Worm (Caenorhabditis elegans) whole organism, L1 larva: ENCODE results near the gene acs-7.

ENCODE experiments used
- C04F5.9 ChIP-seq: sonication (generic microtip); optimal IDR thresholded peaks from 2 replicates; lab custom pipeline; 2016; ENCODE audit warnings: missing genetic modification characterization, missing compliant biosample characterization
- Y116A8C.19 ChIP-seq: sonication (generic microtip); optimal IDR thresholded peaks from 2 replicates; lab custom pipeline; 2016; ENCODE audit warnings: missing compliant biosample characterization, missing genetic modification characterization, borderline replicate concordance
- alr-1 ChIP-seq: fragments of 200-800 bp; sonication (Bioruptor generic); optimal IDR thresholded peaks from 2 replicates; lab custom pipeline; 2018; ENCODE audit warnings: borderline replicate concordance, mild to moderate bottlenecking, missing genetic modification characterization, missing compliant biosample characterization
- aly-2 ChIP-seq: fragments of 150-350 bp; optimal IDR thresholded peaks from 2 replicates; lab custom pipeline; 2014; ENCODE audit warnings: missing biosample characterization, missing genetic modification characterization
- ceh-63 ChIP-seq: fragments of 200-800 bp; sonication (Bioruptor generic); optimal IDR thresholded peaks from 2 replicates; lab custom pipeline; 2018; ENCODE audit warnings: mild to moderate bottlenecking, missing genetic modification characterization, missing compliant biosample characterization
- ceh-8 ChIP-seq: fragments of 200-800 bp; sonication (Bioruptor generic); optimal IDR thresholded peaks from 2 replicates; lab custom pipeline; 2018; ENCODE audit warnings: mild to moderate bottlenecking, missing genetic modification characterization, moderate library complexity, missing compliant biosample characterization
- ceh-88 ChIP-seq: fragments of 200-800 bp; sonication (Bioruptor generic); IDR thresholded peaks from 2 replicates; pipeline ENCODE4 v1.3.6; 2022; ENCODE audit warnings: missing genetic modification characterization, missing compliant biosample characterization
- ceh-90 ChIP-seq: sonication (generic microtip); optimal IDR thresholded peaks from 2 replicates; lab custom pipeline; 2016; ENCODE audit warnings: missing genetic modification characterization, missing compliant biosample characterization
- ces-1 ChIP-seq: fragments of 150-350 bp; optimal IDR thresholded peaks from 2 replicates; lab custom pipeline; 2014; ENCODE audit warnings: missing biosample characterization, missing genetic modification reagents, missing genetic modification characterization
- dpl-1 ChIP-seq, 3 experiments: fragments of 150-350 bp in 2 of 3; sonication (generic microtip) in 1 of 3; optimal IDR thresholded peaks; 2 replicates each; lab custom pipeline; 2014 to 2017; ENCODE audit warnings: missing biosample characterization in 3 of 3, missing genetic modification characterization in 3 of 3, missing genetic modification reagents in 3 of 3
- efl-1 ChIP-seq, 4 experiments: fragments of 150-350 bp; optimal IDR thresholded peaks in 3 of 4; peaks in 1 of 4; 1 replicate in 1 of 4; 2 replicates in 3 of 4; lab custom pipeline; 2014; ENCODE audit warnings: missing biosample characterization in 2 of 4, missing genetic modification characterization in 2 of 4, missing genetic modification reagents in 2 of 4
- egl-27 ChIP-seq, 2 experiments: fragments of 150-350 bp in 1 of 2; sonication (generic microtip); optimal IDR thresholded peaks; 3 replicates each; lab custom pipeline; 2017 to 2018; ENCODE audit warnings: missing biosample characterization in 2 of 2, missing genetic modification characterization in 2 of 2, missing genetic modification reagents in 2 of 2
- elt-2 ChIP-seq: sonication (generic microtip); optimal IDR thresholded peaks from 2 replicates; lab custom pipeline; 2016; ENCODE audit warnings: missing genetic modification characterization, mild to moderate bottlenecking, inconsistent platforms, missing compliant biosample characterization, missing genetic modification reagents
- ets-5 ChIP-seq: fragments of 200-800 bp; sonication (Bioruptor generic); IDR thresholded peaks from 2 replicates; pipeline ENCODE4 v1.3.6; 2022; ENCODE audit warnings: missing genetic modification characterization, missing compliant biosample characterization
- fkh-10 ChIP-seq: sonication (generic microtip); optimal IDR thresholded peaks from 2 replicates; lab custom pipeline; 2017; ENCODE audit warnings: missing biosample characterization, missing genetic modification reagents, missing genetic modification characterization
- fkh-4 ChIP-seq: sonication (generic microtip); optimal IDR thresholded peaks from 2 replicates; lab custom pipeline; 2016; ENCODE audit warnings: missing compliant biosample characterization, missing genetic modification characterization, borderline replicate concordance
- fkh-8 ChIP-seq: sonication (generic microtip); optimal IDR thresholded peaks from 2 replicates; lab custom pipeline; 2016; ENCODE audit warnings: mild to moderate bottlenecking, missing genetic modification characterization, missing compliant biosample characterization
- fos-1 ChIP-seq: fragments of 150-350 bp; optimal IDR thresholded peaks from 2 replicates; lab custom pipeline; 2014; ENCODE audit warnings: missing biosample characterization, missing genetic modification characterization
- grh-1 ChIP-seq: fragments of 200-800 bp; sonication (Bioruptor generic); IDR thresholded peaks from 2 replicates; pipeline ENCODE4 v1.3.6; 2022; ENCODE audit warnings: missing genetic modification reagents, missing genetic modification characterization, missing compliant biosample characterization
- hlh-4 ChIP-seq: sonication (generic microtip); optimal IDR thresholded peaks from 2 replicates; lab custom pipeline; 2016; ENCODE audit warnings: mild to moderate bottlenecking, missing genetic modification characterization, missing compliant biosample characterization
- isw-1 ChIP-seq: fragments of 200-800 bp; sonication (Bioruptor generic); IDR thresholded peaks from 2 replicates; pipeline ENCODE4 v1.3.6; 2022; ENCODE audit warnings: missing genetic modification characterization, missing compliant biosample characterization
- lin-13 ChIP-seq: fragments of 150-350 bp; optimal IDR thresholded peaks from 2 replicates; lab custom pipeline; 2014; ENCODE audit warnings: missing biosample characterization, missing genetic modification reagents, missing genetic modification characterization
- lin-15B ChIP-seq: fragments of 150-350 bp; sonication (generic microtip); optimal IDR thresholded peaks from 3 replicates; lab custom pipeline; 2014; ENCODE audit warnings: missing biosample characterization, missing genetic modification characterization
- lin-35 ChIP-seq, 2 experiments: fragments of 150-350 bp; optimal IDR thresholded peaks; 2 replicates each; lab custom pipeline; 2014; ENCODE audit warnings: missing biosample characterization in 2 of 2, missing genetic modification characterization in 2 of 2, missing genetic modification reagents in 2 of 2
- lir-3 ChIP-seq: sonication (generic microtip); optimal IDR thresholded peaks from 2 replicates; lab custom pipeline; 2016; ENCODE audit warnings: mild to moderate bottlenecking, missing genetic modification characterization, moderate library complexity, missing compliant biosample characterization; ENCODE audit not compliant: poor library complexity
- lsy-2 ChIP-seq, 2 experiments: fragments of 150-350 bp; optimal IDR thresholded peaks; 2 replicates each; lab custom pipeline; 2014; ENCODE audit warnings: missing biosample characterization in 2 of 2, missing genetic modification characterization in 2 of 2
- mdl-1 ChIP-seq, 2 experiments: fragments of 150-350 bp; optimal IDR thresholded peaks; 2 replicates each; lab custom pipeline; 2014 to 2017; ENCODE audit warnings: missing biosample characterization in 2 of 2, missing genetic modification characterization in 2 of 2, inconsistent platforms in 1 of 2
- mef-2 ChIP-seq: fragments of 150-350 bp; optimal IDR thresholded peaks from 2 replicates; lab custom pipeline; 2014; ENCODE audit warnings: missing biosample characterization, missing genetic modification characterization
- mep-1 ChIP-seq: fragments of 150-350 bp; optimal IDR thresholded peaks from 2 replicates; lab custom pipeline; 2014; ENCODE audit warnings: missing biosample characterization, missing genetic modification characterization
- nhr-11 ChIP-seq: fragments of 150-350 bp; optimal IDR thresholded peaks from 2 replicates; lab custom pipeline; 2014; ENCODE audit warnings: missing biosample characterization, missing genetic modification characterization
- nhr-19 ChIP-seq: fragments of 200-800 bp; sonication (Bioruptor generic); conservative IDR thresholded peaks from 2 replicates; pipeline ENCODE4 v1.3.6; 2022; ENCODE audit warnings: missing genetic modification characterization, missing compliant biosample characterization
- nhr-20 ChIP-seq: sonication (generic microtip); optimal IDR thresholded peaks from 2 replicates; lab custom pipeline; 2016; ENCODE audit warnings: mild to moderate bottlenecking, missing genetic modification characterization, missing compliant biosample characterization
- nhr-47 ChIP-seq: sonication (generic microtip); optimal IDR thresholded peaks from 2 replicates; lab custom pipeline; 2016; ENCODE audit warnings: mild to moderate bottlenecking, missing genetic modification characterization, moderate library complexity, missing compliant biosample characterization
- nhr-71 ChIP-seq: sonication (generic microtip); optimal IDR thresholded peaks from 2 replicates; lab custom pipeline; 2016; ENCODE audit warnings: mild to moderate bottlenecking, missing genetic modification characterization, moderate library complexity, missing compliant biosample characterization
- nhr-76 ChIP-seq: sonication (generic microtip); optimal IDR thresholded peaks from 2 replicates; lab custom pipeline; 2017; ENCODE audit warnings: missing biosample characterization, missing genetic modification characterization
- nhr-84 ChIP-seq: sonication (generic microtip); optimal IDR thresholded peaks from 2 replicates; lab custom pipeline; 2017; ENCODE audit warnings: missing biosample characterization, missing genetic modification characterization
- nhr-90 ChIP-seq: sonication (generic microtip); optimal IDR thresholded peaks from 2 replicates; lab custom pipeline; 2016; ENCODE audit warnings: mild to moderate bottlenecking, missing genetic modification characterization, missing compliant biosample characterization; ENCODE audit not compliant: poor library complexity
- pax-3 ChIP-seq: fragments of 200-800 bp; sonication (Bioruptor generic); optimal IDR thresholded peaks from 2 replicates; lab custom pipeline; 2018; ENCODE audit warnings: mild to moderate bottlenecking, missing genetic modification characterization, moderate library complexity, missing compliant biosample characterization
- pqm-1 ChIP-seq: sonication (generic microtip); optimal IDR thresholded peaks from 3 replicates; lab custom pipeline; 2017; ENCODE audit warnings: missing biosample characterization, missing genetic modification characterization
- sox-4 ChIP-seq: sonication (generic microtip); optimal IDR thresholded peaks from 2 replicates; lab custom pipeline; 2016; ENCODE audit warnings: missing genetic modification characterization, missing compliant biosample characterization
- sptf-1 ChIP-seq: fragments of 150-350 bp; optimal IDR thresholded peaks from 2 replicates; lab custom pipeline; 2014; ENCODE audit warnings: missing biosample characterization, missing genetic modification characterization
- sup-37 ChIP-seq: fragments of 200-800 bp; sonication (Bioruptor generic); optimal IDR thresholded peaks from 2 replicates; lab custom pipeline; 2018; ENCODE audit warnings: mild to moderate bottlenecking, missing genetic modification characterization, missing compliant biosample characterization
- tlp-1 ChIP-seq: fragments of 150-350 bp; optimal IDR thresholded peaks from 2 replicates; lab custom pipeline; 2014; ENCODE audit warnings: missing biosample characterization, missing genetic modification characterization
- unc-30 ChIP-seq: sonication (generic microtip); optimal IDR thresholded peaks from 2 replicates; lab custom pipeline; 2017; ENCODE audit warnings: missing biosample characterization, missing genetic modification characterization
- unc-62 ChIP-seq: fragments of 150-350 bp; optimal IDR thresholded peaks from 2 replicates; lab custom pipeline; 2014; ENCODE audit warnings: missing biosample characterization, missing genetic modification reagents, missing genetic modification characterization
- vab-15 ChIP-seq: sonication (generic microtip); optimal IDR thresholded peaks from 2 replicates; lab custom pipeline; 2017; ENCODE audit warnings: missing genotype, mild to moderate bottlenecking, missing genetic modification characterization, missing compliant biosample characterization
- xbp-1 ChIP-seq: sonication (generic microtip); optimal IDR thresholded peaks from 2 replicates; lab custom pipeline; 2016; ENCODE audit warnings: missing genetic modification characterization, missing compliant biosample characterization
- zag-1 ChIP-seq: fragments of 150-350 bp; optimal IDR thresholded peaks from 2 replicates; lab custom pipeline; 2014; ENCODE audit warnings: missing biosample characterization, missing genetic modification characterization
- ztf-11 ChIP-seq, 2 experiments: sonication (generic microtip); optimal IDR thresholded peaks; 2 replicates each; lab custom pipeline; 2016 to 2017; ENCODE audit warnings: missing genetic modification characterization in 2 of 2, missing biosample characterization in 1 of 2, missing compliant biosample characterization in 1 of 2
- ztf-4 ChIP-seq: fragments of 150-350 bp; optimal IDR thresholded peaks from 2 replicates; lab custom pipeline; 2014; ENCODE audit warnings: missing biosample characterization, missing genetic modification characterization

acs-7 gene

DNA sequence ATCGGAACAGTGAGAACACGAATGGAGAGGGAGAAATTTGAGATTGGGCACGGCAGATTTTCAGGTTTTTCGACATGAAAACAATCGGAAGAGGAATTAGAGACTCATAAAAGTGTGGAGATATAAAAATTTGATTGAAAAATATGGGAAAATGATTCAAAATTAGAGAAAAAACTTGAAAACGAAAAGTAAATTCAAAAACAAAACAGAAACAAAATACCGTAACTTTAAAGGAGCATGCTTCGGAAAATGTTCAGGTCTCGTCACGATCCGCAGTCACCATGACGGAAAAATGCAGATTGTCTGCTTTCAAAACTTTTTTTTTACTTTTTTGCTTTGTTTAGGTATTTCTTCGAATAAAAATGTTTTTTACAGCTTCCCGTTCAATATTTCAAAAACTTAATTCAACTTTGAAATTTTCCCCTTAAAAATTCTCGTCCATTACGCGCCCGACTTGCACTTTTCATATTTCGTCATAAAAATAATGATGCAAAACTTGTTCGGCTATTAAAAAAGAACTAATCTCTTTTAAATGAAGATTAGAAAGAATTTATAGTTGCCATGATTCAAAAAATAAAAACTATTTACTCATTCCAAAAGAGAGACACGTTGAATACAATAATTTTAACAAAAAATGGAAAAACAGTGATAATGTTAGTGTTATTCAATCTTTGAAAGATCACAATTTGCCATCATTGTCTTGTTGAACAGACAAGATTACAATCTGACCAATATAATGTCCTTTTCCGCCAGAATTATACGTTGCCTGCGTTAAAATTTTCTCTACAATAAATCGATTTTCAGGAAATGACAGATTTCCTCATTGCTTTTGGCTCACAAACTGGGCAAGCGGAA is 6.4 kb upstream of the acs-7 start, which contains the start of gene mtrr-1:
Gene mtrr-1 (plus strand): TSS at position 805 of the 855 bp plus-strand sequence.
- TF ChIP-seq dpl-1 (GFP tag; optimal IDR thresholded peaks at IDR 0.05; lab: Kevin White, UChicago) = peak in 2 of 3 experiments; percentile 11 to 46
- peak; percentile 5 for TF ChIP-seq ztf-4 (tag; lab: Kevin White, UChicago)
- TF ChIP-seq nhr-47 = no peak
- peak; percentile 38 to 41 for TF ChIP-seq efl-1 (optimal IDR thresholded peaks at IDR 0.05; lab: Kevin White, UChicago)
- peak in 1 of 2 experiments; percentile 37 for TF ChIP-seq efl-1 (GFP tag; optimal IDR thresholded peaks at IDR 0.05 in 1 of 2; lab: Kevin White, UChicago)
- no peak for TF ChIP-seq mep-1 (tag; lab: Kevin White, UChicago)
- TF ChIP-seq unc-62 (GFP tag; lab: Kevin White, UChicago) = no peak
- TF ChIP-seq xbp-1 (tag; lab: Kevin White, UChicago) = peak; percentile 20
- no peak for TF ChIP-seq alr-1 (tag; lab: Kevin White, UChicago)
- no peak for TF ChIP-seq C04F5.9 (tag; lab: Kevin White, UChicago)
- TF ChIP-seq ces-1 (GFP tag; lab: Kevin White, UChicago) = no peak
- no peak for TF ChIP-seq nhr-76
- peak; percentile 18 for TF ChIP-seq aly-2 (tag; lab: Kevin White, UChicago)
- TF ChIP-seq nhr-71 (tag; lab: Kevin White, UChicago) = peak; percentile 55
- TF ChIP-seq lsy-2 (tag; optimal IDR thresholded peaks at IDR 0.05; lab: Kevin White, UChicago) = peak; percentile 43 to 76
- peak; percentile 2 to 16 for TF ChIP-seq lin-35 (GFP tag; optimal IDR thresholded peaks at IDR 0.05; lab: Kevin White, UChicago)
- no peak for TF ChIP-seq sptf-1 (tag; lab: Kevin White, UChicago)
- TF ChIP-seq zag-1 (tag; lab: Kevin White, UChicago) = no peak
- no peak for TF ChIP-seq nhr-84 (tag; lab: Kevin White, UChicago)
- no peak for TF ChIP-seq isw-1 (GFP tag; lab: Robert Waterston, UW)
- TF ChIP-seq hlh-4 (tag; lab: Kevin White, UChicago) = no peak
- TF ChIP-seq ceh-90 (tag; lab: Kevin White, UChicago) = no peak
- TF ChIP-seq Y116A8C.19 (tag; lab: Kevin White, UChicago) = no peak
- TF ChIP-seq ets-5 (GFP tag; lab: Robert Waterston, UW) = no peak
- peak; percentile 15 for TF ChIP-seq fkh-10 (GFP tag; lab: Kevin White, UChicago)
- TF ChIP-seq ceh-8 (GFP tag; lab: Kevin White, UChicago) = peak; percentile 9
- TF ChIP-seq grh-1 (GFP tag; lab: Robert Waterston, UW) = peak; percentile 27; the same call in 1 of the 2 replicates
- no peak for TF ChIP-seq tlp-1 (tag; lab: Kevin White, UChicago)
- TF ChIP-seq pax-3 = no peak
- no peak for TF ChIP-seq nhr-90 (tag; lab: Kevin White, UChicago)
- TF ChIP-seq lir-3 = no peak
- no peak for TF ChIP-seq nhr-11 (tag; lab: Kevin White, UChicago)
- TF ChIP-seq ceh-88 (GFP tag; lab: Robert Waterston, UW) = no peak
- TF ChIP-seq elt-2 (tag; lab: Kevin White, UChicago) = no peak
- TF ChIP-seq fkh-8 (tag; lab: Kevin White, UChicago) = no peak
- no peak for TF ChIP-seq nhr-20
- TF ChIP-seq sox-4 (tag; lab: Kevin White, UChicago) = no peak
- TF ChIP-seq sup-37 = no peak
- TF ChIP-seq mef-2 (tag; lab: Kevin White, UChicago) = no peak
- no peak for TF ChIP-seq lin-13 (GFP tag; lab: Kevin White, UChicago)
- no peak for TF ChIP-seq unc-30 (tag; lab: Kevin White, UChicago)
- TF ChIP-seq fos-1 (tag; lab: Kevin White, UChicago) = no peak
- peak; percentile 49 for TF ChIP-seq nhr-19 (GFP tag; lab: Robert Waterston, UW)
- no peak for TF ChIP-seq ztf-11 (tag; optimal IDR thresholded peaks at IDR 0.05; lab: Kevin White, UChicago)
- no peak for TF ChIP-seq ceh-63 (GFP tag; lab: Kevin White, UChicago)
- TF ChIP-seq pqm-1 (tag; lab: Kevin White, UChicago) = no peak
- TF ChIP-seq fkh-4 (tag; lab: Kevin White, UChicago) = no peak
- TF ChIP-seq egl-27 (tag; optimal IDR thresholded peaks at IDR 0.05; lab: Kevin White, UChicago) = no peak
- TF ChIP-seq lin-15B (tag; lab: Kevin White, UChicago) = no peak
- no peak for TF ChIP-seq vab-15 (tag; lab: Kevin White, UChicago)
- no peak for TF ChIP-seq mdl-1 (tag; optimal IDR thresholded peaks at IDR 0.05; lab: Kevin White, UChicago)
